Worm (Caenorhabditis elegans) whole organism, young adult: ENCODE data around the gene F35F10.13.
"Not testable (repeated sequence)": the region's sequence is repeated elsewhere in the genome, so short reads cannot be mapped to it uniquely, and the experiment has no call there.

Experiments used
- B0019.2 ChIP-seq: fragments of 200-800 bp; sonication (Bioruptor generic); conservative IDR thresholded peaks from 2 replicates; pipeline ENCODE4 v1.3.6; 2022; ENCODE audit warnings: missing genetic modification reagents, missing genetic modification characterization, missing compliant biosample characterization
- D2030.7 ChIP-seq: fragments of 200-800 bp; sonication (Bioruptor generic); IDR thresholded peaks from 2 replicates; pipeline ENCODE4 v1.3.6; 2022; ENCODE audit warnings: missing genetic modification reagents, missing genetic modification characterization, missing compliant biosample characterization
- F37B4.10 ChIP-seq: fragments of 200-800 bp; sonication (Bioruptor generic); IDR thresholded peaks from 2 replicates; pipeline ENCODE4 v1.3.6; 2022; ENCODE audit warnings: missing genetic modification characterization, missing compliant biosample characterization
- K12H6.12 ChIP-seq: fragments of 200-800 bp; sonication (Bioruptor generic); optimal IDR thresholded peaks from 2 replicates; lab custom pipeline; 2018; ENCODE audit warnings: mild to moderate bottlenecking, missing genetic modification characterization, missing compliant biosample characterization
- T26A5.8 ChIP-seq: sonication (generic microtip); optimal IDR thresholded peaks from 2 replicates; lab custom pipeline; 2016; ENCODE audit warnings: missing genetic modification characterization, missing compliant biosample characterization
- Y53G8AR.9 ChIP-seq: fragments of 200-800 bp; sonication (Bioruptor generic); conservative IDR thresholded peaks from 2 replicates; pipeline ENCODE4 v1.3.6; 2022; ENCODE audit warnings: missing genetic modification reagents, missing genetic modification characterization, missing compliant biosample characterization
- ama-1 ChIP-seq, 3 experiments: fragments of 150-350 bp in 1 of 3; sonication (generic microtip) in 2 of 3; optimal IDR thresholded peaks; 2 replicates each; lab custom pipeline; 2014 to 2018; ENCODE audit warnings: missing biosample characterization in 2 of 3, missing genetic modification characterization in 2 of 3, missing genetic modification reagents in 2 of 3
- aptf-2 ChIP-seq: fragments of 200-800 bp; sonication (Bioruptor generic); conservative IDR thresholded peaks from 2 replicates; pipeline ENCODE4 v1.3.6; 2022; ENCODE audit warnings: missing genetic modification reagents, missing genetic modification characterization, missing compliant biosample characterization
- bed-1 ChIP-seq: fragments of 200-800 bp; sonication (Bioruptor generic); IDR thresholded peaks from 2 replicates; pipeline ENCODE4 v1.3.6; 2022; ENCODE audit warnings: missing genetic modification reagents, missing genetic modification characterization, missing compliant biosample characterization
- bed-2 ChIP-seq: fragments of 200-800 bp; sonication (Bioruptor generic); IDR thresholded peaks from 2 replicates; pipeline ENCODE4 v1.3.6; 2022; ENCODE audit warnings: missing genetic modification reagents, missing genetic modification characterization, missing compliant biosample characterization
- ccch-3 ChIP-seq: fragments of 200-800 bp; sonication (Bioruptor generic); optimal IDR thresholded peaks from 2 replicates; lab custom pipeline; 2018; ENCODE audit warnings: mild to moderate bottlenecking, missing genetic modification characterization, missing compliant biosample characterization
- ceh-100 ChIP-seq: fragments of 200-800 bp; sonication (Bioruptor generic); IDR thresholded peaks from 2 replicates; pipeline ENCODE4 v1.3.6; 2022; ENCODE audit warnings: missing genetic modification reagents, missing genetic modification characterization, missing compliant biosample characterization
- ceh-58 ChIP-seq: fragments of 200-800 bp; sonication (Bioruptor generic); IDR thresholded peaks from 2 replicates; pipeline ENCODE4 v1.3.6; 2022; ENCODE audit warnings: missing genetic modification characterization, missing compliant biosample characterization
- ceh-79 ChIP-seq: sonication (generic microtip); optimal IDR thresholded peaks from 2 replicates; lab custom pipeline; 2017; ENCODE audit warnings: mild to moderate bottlenecking, missing genetic modification characterization, missing compliant biosample characterization
- ekl-4 ChIP-seq: fragments of 200-800 bp; sonication (Bioruptor generic); IDR thresholded peaks from 2 replicates; pipeline ENCODE4 v1.3.6; 2022; ENCODE audit warnings: missing genetic modification reagents, missing genetic modification characterization, missing compliant biosample characterization
- ets-4 ChIP-seq: fragments of 200-800 bp; sonication (Bioruptor generic); optimal IDR thresholded peaks from 2 replicates; lab custom pipeline; 2018; ENCODE audit warnings: mild to moderate bottlenecking, missing genetic modification characterization, missing compliant biosample characterization
- him-1 ChIP-seq: sonication (generic microtip); optimal IDR thresholded peaks from 2 replicates; lab custom pipeline; 2016; ENCODE audit warnings: missing genotype, missing genetic modification reagents, missing genetic modification characterization, missing compliant biosample characterization
- hrde-1 ChIP-seq: sonication (generic microtip); optimal IDR thresholded peaks from 2 replicates; lab custom pipeline; 2016; ENCODE audit warnings: missing genetic modification characterization, mild to moderate bottlenecking, missing compliant biosample characterization, moderate library complexity, missing genotype, missing genetic modification reagents, borderline replicate concordance
- lag-1 ChIP-seq: fragments of 200-800 bp; sonication (Bioruptor generic); IDR thresholded peaks from 2 replicates; pipeline ENCODE4 v1.3.6; 2022; ENCODE audit warnings: missing genetic modification reagents, missing genetic modification characterization, missing compliant biosample characterization
- lin-40 ChIP-seq: sonication (generic microtip); optimal IDR thresholded peaks from 2 replicates; lab custom pipeline; 2016; ENCODE audit warnings: missing genetic modification characterization, mild to moderate bottlenecking, missing compliant biosample characterization, missing genotype, missing genetic modification reagents
- lin-54 ChIP-seq: fragments of 200-800 bp; sonication (Bioruptor generic); optimal IDR thresholded peaks from 2 replicates; lab custom pipeline; 2018; ENCODE audit warnings: mild to moderate bottlenecking, missing genetic modification characterization, missing compliant biosample characterization
- lsy-27 ChIP-seq: sonication (generic microtip); optimal IDR thresholded peaks from 2 replicates; lab custom pipeline; 2017; ENCODE audit warnings: missing genetic modification characterization, mild to moderate bottlenecking, missing compliant biosample characterization, antibody characterized with exemption, missing genotype, borderline replicate concordance; ENCODE audit not compliant: insufficient read depth
- madf-6 ChIP-seq: fragments of 200-800 bp; sonication (Bioruptor generic); IDR thresholded peaks from 2 replicates; pipeline ENCODE4 v1.3.6; 2022; ENCODE audit warnings: missing genetic modification reagents, missing genetic modification characterization, missing compliant biosample characterization
- mcd-1 ChIP-seq: fragments of 200-800 bp; sonication (Bioruptor generic); IDR thresholded peaks from 2 replicates; pipeline ENCODE4 v1.3.6; 2022; ENCODE audit warnings: missing genetic modification reagents, missing genetic modification characterization, missing compliant biosample characterization
- nhr-120 ChIP-seq: fragments of 200-800 bp; sonication (Bioruptor generic); IDR thresholded peaks from 2 replicates; pipeline ENCODE4 v1.3.6; 2022; ENCODE audit warnings: missing genetic modification characterization, missing compliant biosample characterization
- nhr-179 ChIP-seq: sonication (generic microtip); optimal IDR thresholded peaks from 2 replicates; lab custom pipeline; 2016; ENCODE audit warnings: mild to moderate bottlenecking, missing genetic modification characterization, missing compliant biosample characterization
- nhr-27 ChIP-seq: fragments of 200-800 bp; sonication (Bioruptor generic); optimal IDR thresholded peaks from 2 replicates; lab custom pipeline; 2018; ENCODE audit warnings: mild to moderate bottlenecking, missing genetic modification characterization, moderate library complexity, missing compliant biosample characterization
- nhr-80 ChIP-seq: sonication (generic microtip); optimal IDR thresholded peaks from 2 replicates; lab custom pipeline; 2016; ENCODE audit warnings: missing genetic modification characterization, missing compliant biosample characterization
- rcor-1 ChIP-seq: fragments of 200-800 bp; sonication (Bioruptor generic); IDR thresholded peaks from 2 replicates; pipeline ENCODE4 v1.3.6; 2022; ENCODE audit warnings: missing genetic modification reagents, missing genetic modification characterization, missing compliant biosample characterization
- rec-8 ChIP-seq, 2 experiments: sonication (generic microtip); optimal IDR thresholded peaks; 2 replicates each; lab custom pipeline; 2016; ENCODE audit warnings: mild to moderate bottlenecking in 2 of 2, missing genetic modification characterization in 2 of 2, missing genetic modification reagents in 2 of 2, missing genotype in 2 of 2, missing biosample characterization in 1 of 2, missing compliant biosample characterization in 1 of 2, moderate library complexity in 1 of 2
- sdz-38 ChIP-seq: sonication (generic microtip); optimal IDR thresholded peaks from 2 replicates; lab custom pipeline; 2016; ENCODE audit warnings: missing genotype, missing genetic modification characterization, missing compliant biosample characterization
- sptf-2 ChIP-seq: fragments of 200-800 bp; sonication (Bioruptor generic); optimal IDR thresholded peaks from 2 replicates; lab custom pipeline; 2018; ENCODE audit warnings: mild to moderate bottlenecking, missing genetic modification characterization, missing compliant biosample characterization
- unc-62 ChIP-seq: fragments of 150-350 bp; optimal IDR thresholded peaks from 2 replicates; lab custom pipeline; 2014; ENCODE audit warnings: missing biosample characterization, missing genetic modification reagents, missing genetic modification characterization
- ztf-18 ChIP-seq: sonication (generic microtip); optimal IDR thresholded peaks from 2 replicates; lab custom pipeline; 2016; ENCODE audit warnings: missing genotype, mild to moderate bottlenecking, missing genetic modification characterization, missing compliant biosample characterization
- ztf-26 ChIP-seq: sonication (generic microtip); optimal IDR thresholded peaks from 2 replicates; lab custom pipeline; 2017; ENCODE audit warnings: missing genetic modification characterization, missing compliant biosample characterization
- ztf-28 ChIP-seq: fragments of 200-800 bp; sonication (Bioruptor generic); IDR thresholded peaks from 2 replicates; pipeline ENCODE4 v1.3.6; 2022; ENCODE audit warnings: missing genetic modification reagents, missing genetic modification characterization, missing compliant biosample characterization

F35F10.13 gene

DNA sequence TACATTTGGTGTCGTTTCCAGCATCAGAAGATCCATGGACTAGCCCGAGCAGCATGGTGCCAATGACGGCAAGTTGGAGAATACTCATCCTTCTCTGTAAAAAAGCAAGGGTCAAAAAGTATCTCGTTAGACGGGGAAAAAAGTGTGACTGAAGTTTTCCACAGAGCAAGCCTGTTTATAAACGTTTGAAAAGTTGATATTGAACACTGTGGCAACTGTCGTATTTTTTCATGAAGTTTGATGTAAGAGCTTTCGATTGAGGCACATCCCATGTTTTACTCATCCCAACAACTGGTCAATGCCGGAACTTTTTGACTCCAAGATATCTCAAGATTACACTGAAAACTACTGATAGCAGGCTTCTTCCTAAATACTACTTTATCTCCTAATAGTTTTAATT lies at the start of gene F35F10.13:
Gene F35F10.13, minus strand, starts transcription at position 101 of the 400 bp plus-strand sequence.
- no peak for TF ChIP-seq rec-8 (tag; optimal IDR thresholded peaks at IDR 0.05; lab: Kevin White, UChicago)
- TF ChIP-seq, all 124 proteins: peak for 0

DNA sequence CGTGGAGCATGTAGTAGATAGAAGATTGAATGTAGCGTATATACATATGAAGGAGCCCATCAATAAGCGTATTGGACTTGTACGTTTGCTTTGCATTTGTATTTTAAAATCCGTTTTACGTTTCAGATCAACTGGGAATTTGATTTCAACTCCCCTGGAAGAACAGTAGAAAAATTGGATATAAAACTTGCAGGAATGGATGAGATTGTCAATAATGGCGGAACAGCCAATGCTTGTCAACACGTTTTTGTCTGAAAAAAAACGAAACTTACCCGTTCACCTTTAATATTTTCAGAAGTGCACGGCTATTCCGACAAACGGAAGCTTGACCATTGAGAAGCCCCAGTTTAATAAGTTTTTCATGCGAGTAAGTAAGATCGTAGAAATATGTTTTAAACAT lies 48.9 kb upstream of the F35F10.13 start, which contains the start of gene C04E12.2:
Gene C04E12.2, plus strand, starts transcription at position 301 of the 400 bp plus-strand sequence.
- not testable (repeated sequence) for TF ChIP-seq madf-6 (GFP tag; lab: Robert Waterston, UW); D2030.7 (GFP tag; lab: Robert Waterston, UW); lin-40 (tag; lab: Kevin White, UChicago)

DNA sequence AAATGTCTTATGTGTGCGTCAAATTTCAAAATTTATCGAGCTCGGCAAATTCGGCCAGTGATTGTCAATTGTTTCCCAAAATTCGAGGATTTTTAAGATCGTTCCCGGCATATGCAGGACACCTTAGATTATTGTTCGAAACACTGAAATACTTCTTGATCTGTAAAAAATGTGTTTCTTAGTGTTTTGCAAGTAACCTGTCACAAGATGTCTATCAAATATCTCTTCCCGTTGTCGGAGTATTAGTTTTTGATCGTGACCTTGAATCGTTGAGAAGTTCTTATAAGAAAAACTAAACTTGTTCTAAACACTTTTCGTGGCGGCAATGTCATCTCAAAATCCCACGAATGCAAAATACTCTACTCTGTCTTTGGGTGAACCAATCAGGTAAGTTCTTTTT lies 43.6 kb upstream of the F35F10.13 start, which contains the start of gene C04E12.4:
Gene C04E12.4, plus strand, starts transcription at position 301 of the 400 bp plus-strand sequence.
- TF ChIP-seq ceh-58, result no peak
- TF ChIP-seq aptf-2, result no peak
- TF ChIP-seq Y53G8AR.9 (GFP tag; lab: Robert Waterston, UW), result no peak
- TF ChIP-seq ama-1 (optimal IDR thresholded peaks at IDR 0.05; lab: Kevin White, UChicago), result no peak
- TF ChIP-seq ama-1 (GFP tag; optimal IDR thresholded peaks at IDR 0.05; lab: Kevin White, UChicago), result no peak
- TF ChIP-seq lin-40 (tag; lab: Kevin White, UChicago), result no peak
- TF ChIP-seq nhr-179, result no peak
- no peak for TF ChIP-seq rcor-1 (GFP tag; lab: Robert Waterston, UW)
- TF ChIP-seq unc-62 (GFP tag; lab: Kevin White, UChicago), result no peak

- no peak for TF ChIP-seq mcd-1 (GFP tag; lab: Robert Waterston, UW)
- TF ChIP-seq nhr-80 (tag; lab: Kevin White, UChicago), result no peak
- no peak for TF ChIP-seq nhr-120
- no peak for TF ChIP-seq B0019.2 (GFP tag; lab: Robert Waterston, UW)
- TF ChIP-seq lsy-27 (tag; lab: Kevin White, UChicago), result no peak
- TF ChIP-seq ets-4 (GFP tag; lab: Kevin White, UChicago), result no peak
- no peak for TF ChIP-seq sptf-2 (GFP tag; lab: Kevin White, UChicago)
- TF ChIP-seq ztf-18 (tag; lab: Kevin White, UChicago), result no peak
- no peak for TF ChIP-seq nhr-27 (tag; lab: Kevin White, UChicago)
- TF ChIP-seq ztf-28 (GFP tag; lab: Robert Waterston, UW), result no peak
- no peak for TF ChIP-seq K12H6.12 (tag; lab: Kevin White, UChicago)
- TF ChIP-seq F37B4.10 (GFP tag; lab: Robert Waterston, UW), result no peak
- no peak for TF ChIP-seq ceh-79 (tag; lab: Kevin White, UChicago)
- TF ChIP-seq lag-1 (GFP tag; lab: Robert Waterston, UW), result no peak
- TF ChIP-seq aptf-2, result no peak
- no peak for TF ChIP-seq ceh-100 (GFP tag; lab: Robert Waterston, UW)
- TF ChIP-seq bed-1 (GFP tag; lab: Robert Waterston, UW), result no peak
- TF ChIP-seq, all 124 proteins: peak for 0
These were observed 42.8 kb upstream of the F35F10.13 start for ce11 chrV:3361633-3362032.

- TF ChIP-seq sdz-38 (tag; lab: Kevin White, UChicago), result no peak
- TF ChIP-seq ztf-26 (tag; lab: Kevin White, UChicago), result no peak
- no peak for TF ChIP-seq T26A5.8 (tag; lab: Kevin White, UChicago)
- TF ChIP-seq ccch-3, result no peak
- TF ChIP-seq ekl-4 (GFP tag; lab: Robert Waterston, UW), result no peak
- TF ChIP-seq lin-54 (GFP tag; lab: Kevin White, UChicago), result no peak
- no peak for TF ChIP-seq bed-2 (GFP tag; lab: Robert Waterston, UW)
- no peak for TF ChIP-seq mcd-1 (GFP tag; lab: Robert Waterston, UW)
- no peak for TF ChIP-seq him-1 (tag; lab: Kevin White, UChicago)
- no peak for TF ChIP-seq lin-40 (tag; lab: Kevin White, UChicago)
- no peak for TF ChIP-seq hrde-1
These were observed 39.4 kb upstream of the F35F10.13 start, which contains the start of gene C04E12.5 for ce11 chrV:3358267-3358666. Gene C04E12.5 (plus strand): TSS chrV:3358567.
